Worm (Caenorhabditis elegans) whole organism, midembryonic: ENCODE measurements around the gene F56F11.4.

Experiments
- T22C8.4 ChIP-seq: fragments of 200-800 bp; sonication (Bioruptor generic); IDR thresholded peaks from 2 replicates; pipeline ENCODE4 v1.3.6; 2022; ENCODE audit warnings: missing genetic modification characterization, missing compliant biosample characterization
- flt-1 ChIP-seq: fragments of 200-800 bp; sonication (Bioruptor generic); IDR thresholded peaks from 2 replicates; pipeline ENCODE4 v1.3.6; 2022; ENCODE audit warnings: missing genetic modification characterization, missing compliant biosample characterization
- ref-1 ChIP-seq: fragments of 200-800 bp; sonication (Bioruptor generic); conservative IDR thresholded peaks from 2 replicates; pipeline ENCODE4 v1.3.6; 2022; ENCODE audit warnings: missing genetic modification reagents, missing genetic modification characterization, missing compliant biosample characterization

DNA sequence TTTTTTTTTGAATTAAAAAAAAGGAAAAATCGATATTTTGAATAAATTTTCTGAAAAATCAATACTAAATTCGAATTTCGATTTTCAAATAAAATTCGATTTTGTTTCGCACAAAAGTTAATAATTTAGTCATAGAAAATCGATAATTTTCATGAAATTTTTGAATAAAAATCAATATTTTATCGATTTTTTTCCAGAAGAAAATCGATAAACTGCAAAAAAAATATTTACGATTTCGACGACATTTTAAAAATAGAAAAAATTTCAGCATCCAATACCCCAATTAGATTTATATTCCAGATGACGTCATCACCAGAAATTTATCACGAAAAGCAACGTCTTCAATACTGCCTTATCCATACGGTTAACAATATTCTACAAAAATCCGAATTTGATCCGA, 19.7 kb upstream of the F56F11.4 start, which contains the start of gene josd-1:
- TF ChIP-seq flt-1 (GFP tag; lab: Robert Waterston, UW): no peak
- no peak; the same call in 1 of the 2 replicates for TF ChIP-seq T22C8.4
- TF ChIP-seq ref-1 (GFP tag; lab: Robert Waterston, UW): no peak
